Fruit fly (Drosophila melanogaster) S2 (cell line): ENCODE data around the gene WASp.

Source experiments
- CG8478 ChIP-seq: fragments of >200 bp; optimal IDR thresholded peaks from 2 replicates; lab custom pipeline; 2018
- CTCF ChIP-seq, 2 experiments: fragments of >200 bp; optimal IDR thresholded peaks; 2 replicates each; lab custom pipeline; 2018

- TF ChIP-seq CG8478 (lab: Kevin White, UChicago) (no peak), CTCF (optimal IDR thresholded peaks at IDR 0.05; lab: Kevin White, UChicago) (no peak)
These were observed 10.6 kb upstream of the WASp start for dm6 chr3R:28842431-28842830.
